Worm (Caenorhabditis elegans) whole organism, L1 larva: Measurements from ENCODE around the gene eif-3.L.

ENCODE experiments used
- ceh-8 ChIP-seq: fragments of 200-800 bp; sonication (Bioruptor generic); optimal IDR thresholded peaks from 2 replicates; lab custom pipeline; 2018; ENCODE audit warnings: mild to moderate bottlenecking, missing genetic modification characterization, moderate library complexity, missing compliant biosample characterization
- dpl-1 ChIP-seq, 3 experiments: fragments of 150-350 bp in 2 of 3; sonication (generic microtip) in 1 of 3; optimal IDR thresholded peaks; 2 replicates each; lab custom pipeline; 2014 to 2017; ENCODE audit warnings: missing biosample characterization in 3 of 3, missing genetic modification characterization in 3 of 3, missing genetic modification reagents in 3 of 3
- elt-3 ChIP-seq, 6 experiments: fragments of 150-350 bp in 1 of 6; sonication (generic microtip); optimal IDR thresholded peaks; 2 replicates each; lab custom pipeline; 2017 to 2018; ENCODE audit warnings: missing biosample characterization in 6 of 6, missing genetic modification characterization in 6 of 6, inconsistent platforms in 1 of 6
- lin-13 ChIP-seq: fragments of 150-350 bp; optimal IDR thresholded peaks from 2 replicates; lab custom pipeline; 2014; ENCODE audit warnings: missing biosample characterization, missing genetic modification reagents, missing genetic modification characterization
- mab-9 ChIP-seq: fragments of 200-800 bp; sonication (Bioruptor generic); IDR thresholded peaks from 2 replicates; pipeline ENCODE4 v1.3.6; 2022; ENCODE audit warnings: missing genetic modification reagents, missing genetic modification characterization, missing compliant biosample characterization
- nhr-20 ChIP-seq: sonication (generic microtip); optimal IDR thresholded peaks from 2 replicates; lab custom pipeline; 2016; ENCODE audit warnings: mild to moderate bottlenecking, missing genetic modification characterization, missing compliant biosample characterization
- nhr-237 ChIP-seq: fragments of 150-350 bp; optimal IDR thresholded peaks from 2 replicates; lab custom pipeline; 2014; ENCODE audit warnings: missing biosample characterization, missing genetic modification characterization
- nhr-28 ChIP-seq: fragments of 150-350 bp; optimal IDR thresholded peaks from 2 replicates; lab custom pipeline; 2014; ENCODE audit warnings: missing biosample characterization, missing genetic modification characterization

DNA sequence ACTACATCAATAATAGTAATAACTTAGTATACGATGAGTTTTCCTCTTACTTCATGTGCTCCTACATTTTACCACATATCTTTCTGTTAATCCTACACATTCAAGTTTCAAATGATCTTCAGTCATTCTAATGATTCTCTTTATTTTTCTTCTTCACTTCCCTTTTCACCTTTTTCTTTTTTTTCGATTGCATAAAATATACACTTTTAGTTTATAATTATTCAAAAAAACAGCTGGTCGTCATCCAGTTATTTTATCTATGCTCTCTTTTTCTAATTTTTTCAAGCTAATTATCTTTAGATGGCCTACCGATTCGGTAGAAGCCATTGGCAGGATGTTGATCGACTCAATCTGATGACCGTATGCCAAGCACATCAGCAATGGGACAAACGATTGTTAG lies 31.9 kb upstream of the eif-3.L start, which contains the start of gene F59E12.1:
- no peak for TF ChIP-seq nhr-28 (tag; lab: Kevin White, UChicago)
- no peak for TF ChIP-seq mab-9 (GFP tag; lab: Robert Waterston, UW)
- TF ChIP-seq nhr-20 (tag; lab: Kevin White, UChicago), result no peak
- TF ChIP-seq lin-13 (GFP tag; lab: Kevin White, UChicago), result no peak
- no peak for TF ChIP-seq nhr-237 (tag; lab: Kevin White, UChicago)
- TF ChIP-seq ceh-8 (GFP tag; lab: Kevin White, UChicago), result no peak
- no peak for TF ChIP-seq dpl-1 (GFP tag; optimal IDR thresholded peaks at IDR 0.05; lab: Kevin White, UChicago)
- TF ChIP-seq elt-3 (tag; optimal IDR thresholded peaks at IDR 0.05; lab: Kevin White, UChicago), result no peak
